Fruit fly (Drosophila melanogaster) whole organism, embryonic: ENCODE data around the gene CG31636.
A peak's percentile ranks its signal among the peaks of the same experiment; 100 is the strongest.

Source experiments
- Asciz ChIP-seq: fragments of 200-800 bp; sonication (Bioruptor generic); optimal IDR thresholded peaks from 2 replicates; lab custom pipeline; 2017; ENCODE audit warnings: missing biosample characterization, mild to moderate bottlenecking, missing genetic modification characterization, missing genetic modification reagents
- CG10321 ChIP-seq: fragments of 200-800 bp; sonication (Bioruptor generic); IDR thresholded peaks from 2 replicates; pipeline ENCODE4 v1.3.6; 2022; ENCODE audit warnings: missing biosample characterization, missing genetic modification characterization
- CG10462 ChIP-seq: fragments of 200-800 bp; sonication (Bioruptor generic); optimal IDR thresholded peaks from 2 replicates; lab custom pipeline; 2016; ENCODE audit warnings: missing biosample characterization, missing genetic modification characterization
- CG10979 ChIP-seq: fragments of 200-800 bp; sonication (Bioruptor generic); optimal IDR thresholded peaks from 2 replicates; lab custom pipeline; 2018; ENCODE audit warnings: missing biosample characterization, mild to moderate bottlenecking, missing genetic modification characterization, moderate library complexity
- CG12071 ChIP-seq: fragments of 200-800 bp; sonication (Bioruptor generic); optimal IDR thresholded peaks from 3 replicates; lab custom pipeline; 2018; ENCODE audit warnings: missing biosample characterization, mild to moderate bottlenecking, missing genetic modification characterization
- CG13296 ChIP-seq: fragments of 200-800 bp; sonication (Bioruptor generic); optimal IDR thresholded peaks from 3 replicates; lab custom pipeline; 2018; ENCODE audit warnings: missing biosample characterization, mild to moderate bottlenecking, missing genetic modification characterization
- CG13894 ChIP-seq: fragments of 200-800 bp; sonication (Bioruptor generic); optimal IDR thresholded peaks from 3 replicates; lab custom pipeline; 2018; ENCODE audit warnings: missing biosample characterization, mild to moderate bottlenecking, missing genetic modification characterization, moderate library complexity
- CG15269 ChIP-seq: fragments of 200-800 bp; sonication (Bioruptor generic); optimal IDR thresholded peaks from 2 replicates; lab custom pipeline; 2018; ENCODE audit warnings: missing biosample characterization, mild to moderate bottlenecking, missing genetic modification characterization, moderate library complexity
- CG1603 ChIP-seq: fragments of 200-800 bp; sonication (Bioruptor generic); optimal IDR thresholded peaks from 2 replicates; lab custom pipeline; 2019; ENCODE audit warnings: missing biosample characterization, mild to moderate bottlenecking, missing genetic modification characterization, moderate library complexity
- CG16779 ChIP-seq: fragments of 200-800 bp; sonication (Bioruptor generic); IDR thresholded peaks from 2 replicates; pipeline ENCODE4 v1.3.6; 2022; ENCODE audit warnings: missing biosample characterization, missing genetic modification characterization
- CG17568 ChIP-seq: fragments of 200-800 bp; sonication (Bioruptor generic); optimal IDR thresholded peaks from 2 replicates; lab custom pipeline; 2018; ENCODE audit warnings: missing biosample characterization, mild to moderate bottlenecking, missing genetic modification characterization, moderate library complexity
- CG18262 ChIP-seq: fragments of 200-800 bp; optimal IDR thresholded peaks from 3 replicates; lab custom pipeline; 2019; ENCODE audit warnings: missing biosample characterization, mild to moderate bottlenecking, missing genetic modification characterization, moderate library complexity
- CG2116 ChIP-seq: fragments of 200-800 bp; sonication (Bioruptor generic); optimal IDR thresholded peaks from 3 replicates; lab custom pipeline; 2018; ENCODE audit warnings: missing biosample characterization, mild to moderate bottlenecking, missing genetic modification characterization
- CG31365 ChIP-seq: fragments of 200-800 bp; sonication (Bioruptor generic); optimal IDR thresholded peaks from 2 replicates; lab custom pipeline; 2018; ENCODE audit warnings: missing biosample characterization, mild to moderate bottlenecking, missing genetic modification characterization
- CG31388 ChIP-seq: fragments of 200-800 bp; sonication (Bioruptor generic); optimal IDR thresholded peaks from 2 replicates; lab custom pipeline; 2016; ENCODE audit warnings: missing biosample characterization, missing genetic modification characterization
- CG3847 ChIP-seq: fragments of 200-800 bp; sonication (Bioruptor generic); IDR thresholded peaks from 2 replicates; pipeline ENCODE4 v1.3.6; 2022; ENCODE audit warnings: missing biosample characterization, missing genetic modification characterization
- CG6175 ChIP-seq: fragments of 200-800 bp; sonication (Bioruptor generic); IDR thresholded peaks from 3 replicates; pipeline ENCODE4 v1.3.6; 2022; ENCODE audit warnings: missing biosample characterization, missing genetic modification characterization
- CG6683 ChIP-seq: fragments of 200-800 bp; sonication (Bioruptor generic); optimal IDR thresholded peaks from 2 replicates; lab custom pipeline; 2017; ENCODE audit warnings: missing biosample characterization, mild to moderate bottlenecking, missing genetic modification characterization, missing genetic modification reagents
- CG6689 ChIP-seq: fragments of 200-800 bp; sonication (Bioruptor generic); IDR thresholded peaks from 2 replicates; pipeline ENCODE4 v1.3.6; 2022; ENCODE audit warnings: missing biosample characterization, missing genetic modification characterization
- CG7987 ChIP-seq: fragments of 200-800 bp; sonication (Bioruptor generic); optimal IDR thresholded peaks from 2 replicates; lab custom pipeline; 2018; ENCODE audit warnings: missing biosample characterization, mild to moderate bottlenecking, missing genetic modification characterization, moderate library complexity
- CG8924 ChIP-seq: fragments of 200-800 bp; optimal IDR thresholded peaks from 3 replicates; lab custom pipeline; 2019; ENCODE audit warnings: missing biosample characterization, mild to moderate bottlenecking, missing genetic modification characterization, moderate library complexity
- CkIIα-i1 ChIP-seq: fragments of 200-800 bp; sonication (Bioruptor generic); IDR thresholded peaks from 2 replicates; pipeline ENCODE4 v1.3.6; 2022; ENCODE audit warnings: missing biosample characterization, missing genetic modification characterization
- Fer1 ChIP-seq: fragments of 200-800 bp; sonication (Bioruptor generic); optimal IDR thresholded peaks from 2 replicates; lab custom pipeline; 2017; ENCODE audit warnings: missing biosample characterization, mild to moderate bottlenecking, missing genetic modification characterization
- Lhr ChIP-seq: fragments of 200-800 bp; sonication (Bioruptor generic); optimal IDR thresholded peaks from 3 replicates; lab custom pipeline; 2017; ENCODE audit warnings: mild to moderate bottlenecking, missing biosample characterization, missing genetic modification reagents, missing genetic modification characterization
- Meics ChIP-seq: fragments of 200-800 bp; sonication (Bioruptor generic); optimal IDR thresholded peaks from 2 replicates; lab custom pipeline; 2017; ENCODE audit warnings: missing biosample characterization, mild to moderate bottlenecking, missing genetic modification characterization
- Nf-YC ChIP-seq: fragments of 200-800 bp; optimal IDR thresholded peaks from 3 replicates; lab custom pipeline; 2019; ENCODE audit warnings: missing biosample characterization, mild to moderate bottlenecking, missing genetic modification characterization, moderate library complexity
- Pdp1 ChIP-seq, 2 experiments: fragments of 200-800 bp; sonication (Bioruptor generic); optimal IDR thresholded peaks; 3 replicates each; lab custom pipeline; 2016; ENCODE audit warnings: missing biosample characterization in 2 of 2, missing genetic modification characterization in 2 of 2, mild to moderate bottlenecking in 1 of 2, moderate library complexity in 1 of 2
- Poxn ChIP-seq: fragments of 200-800 bp; sonication (Bioruptor generic); IDR thresholded peaks from 2 replicates; pipeline ENCODE4 v1.3.6; 2022; ENCODE audit warnings: missing biosample characterization, missing genetic modification characterization
- Xrp1 ChIP-seq: fragments of 200-800 bp; sonication (Bioruptor generic); IDR thresholded peaks from 2 replicates; pipeline ENCODE4 v1.3.6; 2022; ENCODE audit warnings: missing biosample characterization, missing genetic modification characterization
- YL-1 ChIP-seq: fragments of 200-800 bp; sonication (Bioruptor generic); optimal IDR thresholded peaks from 3 replicates; lab custom pipeline; 2017; ENCODE audit warnings: missing biosample characterization, mild to moderate bottlenecking, missing genetic modification characterization
- chif ChIP-seq, 2 experiments: fragments of 200-800 bp; sonication (Bioruptor generic); optimal IDR thresholded peaks; 3 replicates each; lab custom pipeline; 2016; ENCODE audit warnings: missing biosample characterization in 2 of 2, missing genetic modification characterization in 2 of 2
- corto ChIP-seq: fragments of 200-800 bp; sonication (Bioruptor generic); optimal IDR thresholded peaks from 2 replicates; lab custom pipeline; 2016; ENCODE audit warnings: missing biosample characterization, mild to moderate bottlenecking, missing genetic modification characterization, moderate library complexity
- emc ChIP-seq: fragments of 200-800 bp; sonication (Bioruptor generic); optimal IDR thresholded peaks from 2 replicates; lab custom pipeline; 2016; ENCODE audit warnings: missing biosample characterization, missing genetic modification characterization
- eyg ChIP-seq: fragments of 200-800 bp; sonication (Bioruptor generic); optimal IDR thresholded peaks from 3 replicates; lab custom pipeline; 2016; ENCODE audit warnings: missing biosample characterization, missing genetic modification characterization
- ftz-f1 ChIP-seq: fragments of 200-800 bp; sonication (Bioruptor generic); optimal IDR thresholded peaks from 2 replicates; lab custom pipeline; 2016; ENCODE audit warnings: missing biosample characterization, missing genetic modification characterization
- fu2 ChIP-seq: fragments of 200-800 bp; sonication (Bioruptor generic); optimal IDR thresholded peaks from 2 replicates; lab custom pipeline; 2016; ENCODE audit warnings: missing biosample characterization, missing genetic modification characterization
- gfzf ChIP-seq: fragments of 200-800 bp; sonication (Bioruptor generic); optimal IDR thresholded peaks from 2 replicates; lab custom pipeline; 2016; ENCODE audit warnings: missing biosample characterization, mild to moderate bottlenecking, missing genetic modification characterization, moderate library complexity
- ham ChIP-seq: fragments of 200-800 bp; sonication (Bioruptor generic); IDR thresholded peaks from 2 replicates; pipeline ENCODE4 v1.3.6; 2022; ENCODE audit warnings: missing biosample characterization, missing genetic modification characterization
- hbn ChIP-seq: fragments of 200-800 bp; sonication (Bioruptor generic); IDR thresholded peaks from 2 replicates; pipeline ENCODE4 v1.3.6; 2022; ENCODE audit warnings: missing biosample characterization, missing genetic modification characterization; ENCODE audit not compliant: partially characterized antibody
- kah ChIP-seq: fragments of 200-800 bp; sonication (Bioruptor generic); optimal IDR thresholded peaks from 2 replicates; lab custom pipeline; 2018; ENCODE audit warnings: missing biosample characterization, mild to moderate bottlenecking, missing genetic modification characterization
- nerfin-1 ChIP-seq: fragments of 200-800 bp; sonication (Bioruptor generic); optimal IDR thresholded peaks from 3 replicates; lab custom pipeline; 2019; ENCODE audit warnings: missing biosample characterization, mild to moderate bottlenecking, missing genetic modification characterization, moderate library complexity
- pb ChIP-seq: fragments of 200-800 bp; sonication (Bioruptor generic); optimal IDR thresholded peaks from 3 replicates; lab custom pipeline; 2016; ENCODE audit warnings: missing biosample characterization, missing genetic modification characterization
- pum ChIP-seq: fragments of 200-800 bp; sonication (Bioruptor generic); optimal IDR thresholded peaks from 2 replicates; lab custom pipeline; 2016; ENCODE audit warnings: missing biosample characterization, missing genetic modification characterization
- pzg ChIP-seq: fragments of 200-800 bp; sonication (Bioruptor generic); optimal IDR thresholded peaks from 3 replicates; lab custom pipeline; 2018; ENCODE audit warnings: missing biosample characterization, mild to moderate bottlenecking, missing genetic modification characterization, moderate library complexity
- rib ChIP-seq: fragments of 200-800 bp; sonication (Bioruptor generic); IDR thresholded peaks from 2 replicates; pipeline ENCODE4 v1.3.6; 2022; ENCODE audit warnings: missing biosample characterization, missing genetic modification characterization
- so ChIP-seq: fragments of 200-800 bp; sonication (Bioruptor generic); IDR thresholded peaks from 3 replicates; pipeline ENCODE4 v1.3.6; 2022; ENCODE audit warnings: missing biosample characterization, missing genetic modification characterization
- sug ChIP-seq: fragments of 200-800 bp; optimal IDR thresholded peaks from 2 replicates; lab custom pipeline; 2019; ENCODE audit warnings: missing biosample characterization, mild to moderate bottlenecking, missing genetic modification characterization, moderate library complexity
- wor ChIP-seq: fragments of 200-800 bp; sonication (Bioruptor generic); IDR thresholded peaks from 2 replicates; pipeline ENCODE4 v1.3.6; 2022; ENCODE audit warnings: missing biosample characterization, missing genetic modification characterization

The CG31636 gene

dm6 chr2L:6683992-6684882, 26.3 kb upstream of the CG31636 start, which contains the start of gene Nhe3 (continued):
- peak; percentile 36 to 85 for TF ChIP-seq chif (GFP tag; optimal IDR thresholded peaks at IDR 0.05; lab: Kevin White, UChicago)
- TF ChIP-seq kah: no peak
- TF ChIP-seq CG13894 (tag; lab: Kevin White, UChicago): no peak
- peak; percentile 60 for TF ChIP-seq nerfin-1 (tag; lab: Kevin White, UChicago)
- TF ChIP-seq Nf-YC (tag; lab: Kevin White, UChicago): peak; percentile 67
- TF ChIP-seq YL-1 (GFP tag; lab: Kevin White, UChicago): peak; percentile 83
- TF ChIP-seq CG3847 (GFP tag; lab: Robert Waterston, UW): peak; percentile 81
- peak; percentile 78 for TF ChIP-seq Fer1
- TF ChIP-seq CG7987 (GFP tag; lab: Kevin White, UChicago): no peak
- no peak for TF ChIP-seq CG15269 (tag; lab: Kevin White, UChicago)
- peak; percentile 75 for TF ChIP-seq eyg (GFP tag; lab: Kevin White, UChicago)
- no peak for TF ChIP-seq CG31365
- TF ChIP-seq emc (GFP tag; lab: Kevin White, UChicago): no peak
- peak; percentile 40; the same call in 1 of the 2 replicates for TF ChIP-seq CG10321 (GFP tag; lab: Robert Waterston, UW)
- TF ChIP-seq CG17568 (GFP tag; lab: Kevin White, UChicago): peak; percentile 70
- TF ChIP-seq wor (GFP tag; lab: Robert Waterston, UW): peak; percentile 72
- TF ChIP-seq hbn (GFP tag; lab: Robert Waterston, UW): no peak; the same call in 1 of the 2 replicates
- TF ChIP-seq pum (GFP tag; lab: Kevin White, UChicago): peak; percentile 78
- TF ChIP-seq CG12071 (GFP tag; lab: Kevin White, UChicago): peak; percentile 9
- peak; percentile 78 for TF ChIP-seq fu2 (GFP tag; lab: Kevin White, UChicago)
- peak; percentile 78 for TF ChIP-seq CG18262 (tag; lab: Kevin White, UChicago)
- peak; percentile 73 for TF ChIP-seq CG10979 (tag; lab: Kevin White, UChicago)
- peak; percentile 78 for TF ChIP-seq sug
- peak; percentile 87 for TF ChIP-seq CG6689 (GFP tag; lab: Robert Waterston, UW)
- TF ChIP-seq CG6175 (GFP tag; lab: Robert Waterston, UW): 0 out of 3 replicates have a peak, but pooled peaks have one; percentile 42
- peak; percentile 60 for TF ChIP-seq Poxn
- TF ChIP-seq CG6683 (GFP tag; lab: Kevin White, UChicago): peak; percentile 18
- peak; percentile 57; the same call in 1 of the 2 replicates for TF ChIP-seq CG16779 (GFP tag; lab: Robert Waterston, UW)
- TF ChIP-seq CG2116 (GFP tag; lab: Kevin White, UChicago): peak; percentile 76
- no peak for TF ChIP-seq corto (GFP tag; lab: Kevin White, UChicago)
- peak; percentile 40 for TF ChIP-seq pzg (GFP tag; lab: Kevin White, UChicago)
- 0 out of 2 replicates have a peak, but pooled peaks have one; percentile 47 for TF ChIP-seq ham (GFP tag; lab: Robert Waterston, UW)
- peak; percentile 86 for TF ChIP-seq so (GFP tag; lab: Robert Waterston, UW)
- TF ChIP-seq Lhr (GFP tag; lab: Kevin White, UChicago): peak; percentile 68
- peak; percentile 60 for TF ChIP-seq CG10462 (GFP tag; lab: Kevin White, UChicago)
- TF ChIP-seq CG1603: peak; percentile 66
- TF ChIP-seq Xrp1 (GFP tag; lab: Robert Waterston, UW): peak; percentile 82
- TF ChIP-seq CG13296: peak; percentile 79
- no peak for TF ChIP-seq CkIIα-i1 (GFP tag; lab: Robert Waterston, UW)
- TF ChIP-seq CG8924 (tag; lab: Kevin White, UChicago): peak; percentile 77
- TF ChIP-seq Meics: peak; percentile 77
- TF ChIP-seq Asciz (GFP tag; lab: Kevin White, UChicago): peak; percentile 51
- TF ChIP-seq Pdp1 (GFP tag; optimal IDR thresholded peaks at IDR 0.05; lab: Kevin White, UChicago): peak; percentile 85 to 96
- TF ChIP-seq rib (GFP tag; lab: Robert Waterston, UW): peak; percentile 68
- no peak for TF ChIP-seq ftz-f1
- TF ChIP-seq gfzf (GFP tag; lab: Kevin White, UChicago): peak; percentile 74
- peak; percentile 63 for TF ChIP-seq pb (GFP tag; lab: Kevin White, UChicago)
- TF ChIP-seq CG31388: peak; percentile 62
